Worm (Caenorhabditis elegans) whole organism, L4 larva: ENCODE results near the gene C30F2.4.

Experiments used
- aly-2 ChIP-seq: sonication (generic microtip); optimal IDR thresholded peaks from 2 replicates; lab custom pipeline; 2018; ENCODE audit warnings: missing biosample characterization, missing genetic modification characterization
- ama-1 ChIP-seq: fragments of 150-350 bp; optimal IDR thresholded peaks from 2 replicates; lab custom pipeline; 2014; ENCODE audit warnings: inconsistent platforms, mixed read lengths
- attf-4 ChIP-seq: sonication (generic microtip); optimal IDR thresholded peaks from 3 replicates; lab custom pipeline; 2017; ENCODE audit warnings: missing biosample characterization, missing genetic modification characterization
- dve-1 ChIP-seq: sonication (generic microtip); optimal IDR thresholded peaks from 2 replicates; lab custom pipeline; 2017; ENCODE audit warnings: antibody characterized with exemption, mild to moderate bottlenecking, missing genetic modification characterization, missing compliant biosample characterization; ENCODE audit not compliant: insufficient read depth
- lsy-2 ChIP-seq, 2 experiments: fragments of 150-350 bp in 1 of 2; sonication (generic microtip) in 1 of 2; optimal IDR thresholded peaks; 2 replicates each; lab custom pipeline; 2014 to 2017; ENCODE audit warnings: missing biosample characterization in 2 of 2, missing genetic modification characterization in 2 of 2
- pha-4 ChIP-seq, 2 experiments: fragments of 150-350 bp in 1 of 2; fragments of 200-800 bp in 1 of 2; sonication (Bioruptor generic) in 1 of 2; IDR thresholded peaks in 1 of 2; optimal IDR thresholded peaks in 1 of 2; 2 replicates each; pipeline versions ENCODE4 v1.3.6 to Lab custom; 2014 to 2022; ENCODE audit warnings: missing genetic modification characterization in 2 of 2, missing genetic modification reagents in 2 of 2, missing biosample characterization in 1 of 2, missing compliant biosample characterization in 1 of 2
- zfp-2 ChIP-seq: sonication (generic microtip); optimal IDR thresholded peaks from 2 replicates; lab custom pipeline; 2016; ENCODE audit warnings: mild to moderate bottlenecking, missing genetic modification characterization, missing compliant biosample characterization

- TF ChIP-seq ama-1 (lab: Kevin White, UChicago) = no peak
- no peak for TF ChIP-seq zfp-2 (tag; lab: Kevin White, UChicago)
- TF ChIP-seq lsy-2 (tag; optimal IDR thresholded peaks at IDR 0.05; lab: Kevin White, UChicago) = no peak
- no peak for TF ChIP-seq attf-4
- no peak for TF ChIP-seq aly-2 (tag; lab: Kevin White, UChicago)
- no peak for TF ChIP-seq pha-4 (GFP tag; IDR thresholded peaks at IDR 0.05; lab: Robert Waterston, UW)
- TF ChIP-seq pha-4 (tag; optimal IDR thresholded peaks at IDR 0.05; lab: Kevin White, UChicago) = no peak
- no peak for TF ChIP-seq dve-1 (tag; lab: Kevin White, UChicago)
These were observed 26.8 kb downstream of the C30F2.4 start, which contains the start of gene cpd-2 for ce11 chrX:16049573-16049972.
